Worm (Caenorhabditis elegans): ENCODE measurements around the gene C54F6.6.

Gene C54F6.6

DNA sequence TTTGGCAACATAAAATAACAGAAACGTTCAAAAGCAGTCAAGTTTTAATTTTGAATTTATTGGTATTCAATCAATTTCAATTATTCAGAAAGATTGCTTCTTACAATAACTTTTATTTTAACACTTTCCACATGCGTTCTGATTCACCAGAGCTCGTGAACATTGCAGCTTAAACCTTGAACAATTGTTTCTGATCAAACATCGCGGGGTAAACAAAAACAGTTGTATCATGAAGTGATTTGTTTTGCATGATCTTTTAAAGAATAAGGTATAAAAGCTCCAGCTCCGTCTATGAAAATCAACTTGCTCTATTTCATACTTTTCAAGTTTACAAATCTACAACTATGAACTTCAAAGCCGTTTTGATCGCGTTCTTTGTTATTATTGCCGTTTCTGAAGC lies at the start of gene C54F6.6:
Gene C54F6.6 (plus strand): TSS at position 301 of the 400 bp plus-strand sequence.
- TF ChIP-seq ceh-28 (tag; optimal IDR thresholded peaks at IDR 0.05) (no peak), vab-7 (GFP tag; IDR thresholded peaks at IDR 0.05) (no peak), pha-4 (GFP tag; IDR thresholded peaks at IDR 0.05) (no peak), pha-4 (tag; optimal IDR thresholded peaks at IDR 0.05) (no peak), sdz-12 (GFP tag; optimal IDR thresholded peaks at IDR 0.05) (no peak)

DNA sequence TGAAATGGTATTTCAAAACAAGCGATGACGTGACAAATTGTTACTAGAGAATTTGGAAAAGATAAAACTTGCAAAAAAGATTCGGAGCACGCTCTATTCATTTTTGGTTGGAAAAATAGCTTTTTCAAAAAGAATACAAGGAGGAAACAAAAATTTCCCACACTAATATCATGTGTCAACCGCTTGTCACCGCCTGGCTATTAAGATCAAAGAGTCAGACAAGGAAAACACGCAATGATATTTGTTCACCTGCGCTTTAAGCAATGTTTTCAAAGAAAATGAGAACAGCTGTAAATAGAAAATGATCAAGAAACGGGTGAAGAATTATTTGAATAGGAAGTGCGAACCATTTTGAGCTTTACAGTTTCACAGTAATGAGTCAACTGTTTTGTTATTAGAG lies 46.7 kb upstream of the C54F6.6 start, which contains the start of gene srh-125:
Gene srh-125 (minus strand): TSS at position 101 of the 400 bp plus-strand sequence.
- no peak for TF ChIP-seq lin-13 (GFP tag; optimal IDR thresholded peaks at IDR 0.05)
- no peak for TF ChIP-seq Y48G9A.11 (GFP tag; IDR thresholded peaks at IDR 0.05)
- TF ChIP-seq mxl-2 (GFP tag; conservative IDR thresholded peaks at IDR 0.05) = no peak
- no peak for TF ChIP-seq hif-1 (tag; optimal IDR thresholded peaks at IDR 0.05)
- no peak for TF ChIP-seq nhr-10 (tag; optimal IDR thresholded peaks at IDR 0.05)

DNA sequence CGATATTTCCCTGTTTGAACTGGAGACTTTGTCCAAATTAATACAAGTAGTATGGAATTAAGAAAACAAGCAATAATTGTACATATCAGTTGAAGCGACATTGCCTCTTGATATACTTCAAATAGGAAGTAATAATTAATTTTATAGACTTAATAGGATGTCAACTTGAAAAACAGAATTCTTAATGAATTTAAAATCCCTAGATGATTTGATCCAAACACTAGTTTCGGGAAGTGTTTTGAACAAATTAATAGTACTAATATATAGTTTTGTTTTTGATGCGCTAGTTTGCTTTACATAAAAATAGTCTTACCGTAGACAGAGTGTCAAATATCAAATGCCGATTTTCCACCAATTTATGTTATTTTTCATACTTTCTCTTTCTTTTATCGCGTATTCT lies 45.1 kb upstream of the C54F6.6 start, which contains the start of gene str-190:
Gene str-190 (minus strand): TSS at position 101 of the 400 bp plus-strand sequence.
- TF ChIP-seq rbr-2 (tag; optimal IDR thresholded peaks at IDR 0.05) (no peak), mxl-3 (GFP tag; optimal IDR thresholded peaks at IDR 0.05) (no peak), unc-130 (GFP tag; optimal IDR thresholded peaks at IDR 0.05) (no peak), F49E8.2 (tag; optimal IDR thresholded peaks at IDR 0.05; ENCODE audit: borderline replicate concordance) (no peak), fkh-10 (GFP tag; optimal IDR thresholded peaks at IDR 0.05) (no peak), gei-8 (GFP tag; optimal IDR thresholded peaks at IDR 0.05) (no peak), D1046.2 (GFP tag; IDR thresholded peaks at IDR 0.05) (no peak), zfp-2 (tag; optimal IDR thresholded peaks at IDR 0.05) (no peak), egl-43 (GFP tag; IDR thresholded peaks at IDR 0.05) (no peak), Y48G9A.11 (GFP tag; IDR thresholded peaks at IDR 0.05) (no peak), madf-5 (GFP tag; IDR thresholded peaks at IDR 0.05) (no peak), set-16 (GFP tag; IDR thresholded peaks at IDR 0.05) (no peak), nhr-111 (GFP tag; optimal IDR thresholded peaks at IDR 0.05) (no peak), ztf-7 (tag; optimal IDR thresholded peaks at IDR 0.05) (no peak), aha-1 (tag) (no peak), ZK546.5 (tag; optimal IDR thresholded peaks at IDR 0.05) (no peak), vab-7 (GFP tag; IDR thresholded peaks at IDR 0.05) (no peak)

DNA sequence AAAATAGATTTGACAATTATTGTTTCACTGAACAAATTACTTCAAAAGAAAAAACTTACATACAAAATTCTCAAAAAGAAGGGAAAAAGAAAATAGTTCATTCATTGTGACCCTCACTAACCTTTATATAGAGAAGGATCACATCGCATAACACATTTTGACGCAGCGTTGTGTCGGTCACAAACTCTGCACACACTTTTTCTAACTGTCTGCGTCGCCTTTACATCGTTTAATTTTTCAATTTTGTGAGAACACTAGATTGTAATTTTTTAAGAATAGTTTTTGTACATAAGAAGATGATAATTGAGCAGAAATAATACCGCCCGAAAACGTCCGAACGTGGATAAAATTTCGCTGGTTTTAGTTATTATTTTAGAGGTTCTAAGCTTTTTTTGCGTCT lies 42.5 kb upstream of the C54F6.6 start, which contains the start of gene C18B10.6:
Gene C18B10.6 (minus strand): TSS at position 101 of the 400 bp plus-strand sequence.
- TF ChIP-seq hlh-11 (tag; optimal IDR thresholded peaks at IDR 0.05) (no peak), lin-29 (GFP tag; IDR thresholded peaks at IDR 0.05) (no peak), hif-1 (tag; optimal IDR thresholded peaks at IDR 0.05) (no peak), Y5F2A.4 (GFP tag; optimal IDR thresholded peaks at IDR 0.05) (no peak), dve-1 (tag; optimal IDR thresholded peaks at IDR 0.05; ENCODE audit: insufficient read depth) (no peak), zip-2 (tag; optimal IDR thresholded peaks at IDR 0.05) (no peak), egl-43 (GFP tag; IDR thresholded peaks at IDR 0.05) (no peak), zfp-3 (GFP tag; conservative IDR thresholded peaks at IDR 0.05) (no peak), ceh-44 (GFP tag; IDR thresholded peaks at IDR 0.05) (no peak), set-16 (GFP tag; IDR thresholded peaks at IDR 0.05) (no peak), dmd-6 (GFP tag; IDR thresholded peaks at IDR 0.05) (no peak), unc-62 (GFP tag; optimal IDR thresholded peaks at IDR 0.05 in 1 of 2) (no peak), unc-62 (tag; optimal IDR thresholded peaks at IDR 0.05) (no peak), zfp-2 (tag; optimal IDR thresholded peaks at IDR 0.05) (no peak), nhr-76 (tag; optimal IDR thresholded peaks at IDR 0.05) (no peak), fkh-10 (GFP tag; optimal IDR thresholded peaks at IDR 0.05) (no peak)
